Worm (Caenorhabditis elegans): ENCODE data around the gene Y44A6D.1.

The Y44A6D.1 gene

ce11 chrV:20752609-20753102 is 37.2 kb downstream of the Y44A6D.1 start, which contains the start of gene pha-4:
Gene pha-4, plus strand, starts transcription at chrV:20753052.
- TF ChIP-seq elt-2 (tag; optimal IDR thresholded peaks at IDR 0.05) = peak; percentile 82
- peak; percentile 9 for TF ChIP-seq tbx-2 (tag; optimal IDR thresholded peaks at IDR 0.05)
- TF ChIP-seq ceh-18 (tag; optimal IDR thresholded peaks at IDR 0.05) = peak; percentile 9
- no peak for TF ChIP-seq K09A11.1 (tag; optimal IDR thresholded peaks at IDR 0.05; ENCODE audit: insufficient read depth)

DNA sequence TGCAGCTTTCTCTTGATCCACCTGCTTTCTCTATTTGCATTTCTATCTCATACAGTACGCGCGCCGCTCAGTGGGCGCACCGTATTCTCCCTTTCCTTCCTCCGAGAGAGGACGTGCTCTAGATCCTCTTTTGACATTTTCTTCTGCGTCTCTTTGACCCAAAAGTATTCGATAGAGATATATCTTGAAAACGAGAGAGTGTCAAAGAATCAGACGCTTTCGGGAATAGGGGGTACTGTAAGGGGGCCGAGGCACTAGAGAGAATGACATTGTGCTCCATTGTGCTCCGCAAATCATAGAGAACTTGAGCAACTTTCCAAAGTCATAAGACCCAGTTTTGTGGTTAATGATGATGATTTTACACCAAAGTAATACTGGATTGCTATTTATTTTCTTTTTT is 40.7 kb downstream of the Y44A6D.1 start:
- TF ChIP-seq ets-4 (tag; optimal IDR thresholded peaks at IDR 0.05) (no peak), nhr-232 (tag; optimal IDR thresholded peaks at IDR 0.05) (no peak), ceh-19 (GFP tag; optimal IDR thresholded peaks at IDR 0.05) (no peak), ztf-16 (tag; optimal IDR thresholded peaks at IDR 0.05) (no peak), unc-86 (tag; optimal IDR thresholded peaks at IDR 0.05) (no peak), nfya-1 (tag; optimal IDR thresholded peaks at IDR 0.05) (peak; percentile 67), ceh-31 (tag; optimal IDR thresholded peaks at IDR 0.05) (no peak), pros-1 (tag; optimal IDR thresholded peaks at IDR 0.05) (no peak), madf-2 (tag; optimal IDR thresholded peaks at IDR 0.05) (no peak), pha-4 (tag; optimal IDR thresholded peaks at IDR 0.05) (peak; percentile 89), ahr-1 (tag; optimal IDR thresholded peaks at IDR 0.05) (no peak), C08G9.2 (tag; optimal IDR thresholded peaks at IDR 0.05) (no peak), sdc-2 (tag; optimal IDR thresholded peaks at IDR 0.05) (no peak), pha-2 (tag; optimal IDR thresholded peaks at IDR 0.05) (peak; percentile 68), ceh-18 (tag; optimal IDR thresholded peaks at IDR 0.05) (peak; percentile 21), Y22D7AL.16 (tag; optimal IDR thresholded peaks at IDR 0.05) (no peak), syd-9 (tag; optimal IDR thresholded peaks at IDR 0.05) (no peak), dve-1 (tag; optimal IDR thresholded peaks at IDR 0.05) (peak; percentile 24), pax-1 (tag; optimal IDR thresholded peaks at IDR 0.05) (peak; percentile 72), pqm-1 (tag; optimal IDR thresholded peaks at IDR 0.05) (no peak), ceh-34 (tag; optimal IDR thresholded peaks at IDR 0.05) (peak; percentile 29), ceh-22 (tag; optimal IDR thresholded peaks at IDR 0.05) (no peak), ceh-2 (tag; optimal IDR thresholded peaks at IDR 0.05) (peak; percentile 21), pat-9 (tag; optimal IDR thresholded peaks at IDR 0.05) (no peak), tbx-7 (tag; optimal IDR thresholded peaks at IDR 0.05) (no peak), fkh-10 (GFP tag; optimal IDR thresholded peaks at IDR 0.05) (no peak), pag-3 (tag; optimal IDR thresholded peaks at IDR 0.05; ENCODE audit: borderline replicate concordance) (no peak)

- TF ChIP-seq npax-4 (tag; optimal IDR thresholded peaks at IDR 0.05) (no peak), syd-9 (tag; optimal IDR thresholded peaks at IDR 0.05) (no peak), hlh-8 (tag; optimal IDR thresholded peaks at IDR 0.05) (no peak), sox-4 (tag; optimal IDR thresholded peaks at IDR 0.05) (no peak), ztf-16 (tag; optimal IDR thresholded peaks at IDR 0.05) (no peak), pha-4 (tag; optimal IDR thresholded peaks at IDR 0.05) (no peak), ceh-31 (tag; optimal IDR thresholded peaks at IDR 0.05) (no peak)
Observed at ce11 chrV:20747964-20748363, 41.9 kb downstream of the Y44A6D.1 start.

- TF ChIP-seq fkh-6 (tag; optimal IDR thresholded peaks at IDR 0.05) = no peak
- TF ChIP-seq lin-11 (tag; optimal IDR thresholded peaks at IDR 0.05) = no peak
- no peak for TF ChIP-seq nhr-11 (tag; optimal IDR thresholded peaks at IDR 0.05)
- no peak for TF ChIP-seq eyg-1 (tag; optimal IDR thresholded peaks at IDR 0.05)
- no peak for TF ChIP-seq dmd-4 (tag; optimal IDR thresholded peaks at IDR 0.05; ENCODE audit: borderline replicate concordance)
- peak; percentile 84 for TF ChIP-seq ceh-34 (tag; optimal IDR thresholded peaks at IDR 0.05)
- no peak for TF ChIP-seq ceh-18 (tag; optimal IDR thresholded peaks at IDR 0.05)
Observed at ce11 chrV:20746805-20747204, 43.0 kb downstream of the Y44A6D.1 start.
